Fruit fly (Drosophila melanogaster): Measurements from ENCODE around the gene PIG-K.

The PIG-K gene

DNA sequence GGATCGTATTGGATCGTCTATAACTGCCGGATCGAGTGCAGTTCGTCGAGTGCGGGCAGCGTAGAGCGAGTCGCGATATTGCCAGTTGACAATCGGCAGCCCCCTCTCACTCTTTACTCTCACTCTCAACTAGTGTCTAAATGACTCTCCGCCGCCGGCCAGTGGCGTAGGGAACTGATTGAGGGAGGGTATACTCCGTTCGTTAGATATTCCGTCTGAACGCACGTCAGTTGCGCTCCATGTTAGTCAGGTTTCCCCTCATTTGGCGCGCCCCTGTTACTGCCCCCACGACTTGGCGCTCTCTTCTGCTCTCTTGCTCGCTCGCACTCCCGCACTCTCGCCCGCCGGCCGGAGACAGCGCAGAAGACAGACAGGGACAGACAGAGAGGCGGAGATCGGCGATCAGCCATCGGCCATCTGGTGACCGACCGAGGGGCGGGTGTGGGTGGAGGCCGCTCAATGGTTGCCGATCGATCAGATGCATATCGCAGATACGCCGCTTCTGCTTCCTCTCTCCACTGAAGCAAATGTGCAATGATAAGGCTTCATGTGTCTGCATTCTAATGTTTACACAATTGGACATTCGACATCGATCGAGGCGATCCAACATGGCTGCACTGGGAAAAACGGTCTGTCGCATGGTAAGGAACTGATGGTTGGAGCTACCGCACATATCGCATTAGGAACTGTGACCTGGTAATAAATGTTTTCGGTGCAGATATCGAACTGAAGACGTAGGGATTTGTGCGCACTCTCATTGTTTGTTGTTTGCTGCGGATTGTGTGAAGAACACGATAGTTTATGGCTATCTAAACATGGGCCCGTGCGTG, 41.1 kb upstream of the PIG-K start, which contains the start of gene moody (continued):
- TF ChIP-seq gsb (GFP tag; IDR thresholded peaks at IDR 0.05): peak; percentile 98
- TF ChIP-seq Nf-YB (GFP tag; optimal IDR thresholded peaks at IDR 0.05): peak; percentile 78
- TF ChIP-seq Meics (GFP tag; optimal IDR thresholded peaks at IDR 0.05): peak; percentile 98
- TF ChIP-seq sqz (GFP tag; optimal IDR thresholded peaks at IDR 0.05): peak; percentile 63
- TF ChIP-seq CG17385 (GFP tag; optimal IDR thresholded peaks at IDR 0.05): peak; percentile 93
- TF ChIP-seq Lhr (GFP tag; optimal IDR thresholded peaks at IDR 0.05): peak; percentile 71
- peak; percentile 89 for TF ChIP-seq CG5180 (GFP tag; optimal IDR thresholded peaks at IDR 0.05)
- peak; percentile 85 for TF ChIP-seq fd64A (GFP tag; optimal IDR thresholded peaks at IDR 0.05)
- TF ChIP-seq CG10267 (tag; optimal IDR thresholded peaks at IDR 0.05): peak; percentile 87
- TF ChIP-seq CG7987 (GFP tag; optimal IDR thresholded peaks at IDR 0.05): peak; percentile 97
- peak; percentile 100 for TF ChIP-seq CG12769 (tag; optimal IDR thresholded peaks at IDR 0.05)
- TF ChIP-seq abd-A (tag; optimal IDR thresholded peaks at IDR 0.05): peak; percentile 85
- peak; percentile 93 for TF ChIP-seq CG31365 (tag; optimal IDR thresholded peaks at IDR 0.05)
- TF ChIP-seq row (GFP tag; IDR thresholded peaks at IDR 0.05): peak; percentile 100
- peak; percentile 88 for TF ChIP-seq CG12236 (GFP tag; optimal IDR thresholded peaks at IDR 0.05)
- peak; percentile 66 for TF ChIP-seq TFAM (GFP tag; optimal IDR thresholded peaks at IDR 0.05)
- TF ChIP-seq PHDP (tag; optimal IDR thresholded peaks at IDR 0.05): peak; percentile 97
- peak; percentile 98 for TF ChIP-seq zfh2 (GFP tag; optimal IDR thresholded peaks at IDR 0.05)
- peak; percentile 97 for TF ChIP-seq CG13894 (tag; optimal IDR thresholded peaks at IDR 0.05)
- TF ChIP-seq CG8089 (GFP tag; optimal IDR thresholded peaks at IDR 0.05): peak; percentile 94
- TF ChIP-seq sr (GFP tag; IDR thresholded peaks at IDR 0.05): peak; percentile 99
- peak; percentile 99 for TF ChIP-seq Mrtf (GFP tag; IDR thresholded peaks at IDR 0.05)
- no peak for TF ChIP-seq Sin3A (optimal IDR thresholded peaks at IDR 0.05)
- TF ChIP-seq CG4404 (GFP tag; IDR thresholded peaks at IDR 0.05): peak; percentile 93
- peak; percentile 82 for TF ChIP-seq Trl (optimal IDR thresholded peaks at IDR 0.05)
- TF ChIP-seq Trl (GFP tag; optimal IDR thresholded peaks at IDR 0.05): peak; percentile 96
- TF ChIP-seq Med (GFP tag): peak; percentile 100
- peak; percentile 85 for TF ChIP-seq gsb-n (tag; optimal IDR thresholded peaks at IDR 0.05)
- TF ChIP-seq chn (GFP tag; optimal IDR thresholded peaks at IDR 0.05): peak; percentile 97
- TF ChIP-seq ci (GFP tag; IDR thresholded peaks at IDR 0.05): peak; percentile 99
- TF ChIP-seq CG11504 (tag; optimal IDR thresholded peaks at IDR 0.05): peak; percentile 93
- no peak for TF ChIP-seq Dfd (GFP tag; optimal IDR thresholded peaks at IDR 0.05)
- TF ChIP-seq CG6813 (GFP tag; optimal IDR thresholded peaks at IDR 0.05): peak; percentile 98
- peak; percentile 69 for TF ChIP-seq CG15073 (GFP tag; optimal IDR thresholded peaks at IDR 0.05)
- TF ChIP-seq CG8478 (optimal IDR thresholded peaks at IDR 0.05): peak; percentile 50
- TF ChIP-seq CG16779 (GFP tag; IDR thresholded peaks at IDR 0.05): peak; percentile 99
- TF ChIP-seq fd102C (GFP tag; optimal IDR thresholded peaks at IDR 0.05): peak; percentile 52
- peak; percentile 96 for TF ChIP-seq peb (GFP tag; IDR thresholded peaks at IDR 0.05)
- peak; percentile 88 for TF ChIP-seq GATAe (GFP tag; conservative IDR thresholded peaks at IDR 0.05)
- TF ChIP-seq CG15269 (tag; optimal IDR thresholded peaks at IDR 0.05): peak; percentile 97
- peak; percentile 92 for TF ChIP-seq CG18764 (GFP tag; optimal IDR thresholded peaks at IDR 0.05)
- peak; percentile 98 for TF ChIP-seq CG13296 (GFP tag; optimal IDR thresholded peaks at IDR 0.05)
- peak; percentile 95 for TF ChIP-seq org-1 (GFP tag; optimal IDR thresholded peaks at IDR 0.05)
- peak; percentile 38; the same call in 1 of the 2 replicates for TF ChIP-seq amos (GFP tag; IDR thresholded peaks at IDR 0.05; ENCODE audit: partially characterized antibody)
- peak in 1 of 2 experiments; percentile 89 for TF ChIP-seq Eip74EF (GFP tag; optimal IDR thresholded peaks at IDR 0.05)
- peak; percentile 98 for TF ChIP-seq CG32772 (GFP tag; IDR thresholded peaks at IDR 0.05)
- TF ChIP-seq Rfx (GFP tag; IDR thresholded peaks at IDR 0.05): peak; percentile 100
- peak; percentile 95 for TF ChIP-seq p53 (GFP tag; optimal IDR thresholded peaks at IDR 0.05)
- TF ChIP-seq Atf-2 (GFP tag; optimal IDR thresholded peaks at IDR 0.05): peak; percentile 96
- TF ChIP-seq jigr1 (GFP tag; IDR thresholded peaks at IDR 0.05): peak; percentile 92
